Worm (Caenorhabditis elegans) whole organism, dauer: Measurements from ENCODE around the gene clec-174.

Source experiments
- unc-62 ChIP-seq: sonication (generic microtip); optimal IDR thresholded peaks from 2 replicates; lab custom pipeline; 2017; ENCODE audit warnings: missing biosample characterization, missing genetic modification reagents, missing genetic modification characterization

Gene clec-174

DNA sequence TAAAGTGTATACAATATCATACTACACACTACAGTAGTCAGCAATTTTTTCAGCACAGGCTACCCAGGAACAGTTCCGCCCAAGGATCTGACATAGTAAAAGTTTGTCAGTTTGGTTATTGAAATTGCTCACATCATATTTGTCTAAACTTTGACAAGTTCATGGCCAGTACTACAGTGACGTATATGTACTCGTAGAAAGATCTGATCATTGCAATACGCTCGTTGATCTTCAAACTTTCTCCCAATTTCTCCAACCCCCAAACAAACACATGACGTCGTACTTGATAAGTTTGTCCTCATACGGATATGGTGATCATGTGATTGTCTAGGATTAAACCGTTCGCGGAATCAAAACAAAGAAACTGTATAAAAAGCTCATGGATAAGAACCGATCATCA lies 46.7 kb downstream of the clec-174 start, which contains the start of gene dct-8:
Gene dct-8 (plus strand): TSS at position 301 of the 400 bp plus-strand sequence.
- TF ChIP-seq unc-62 (GFP tag; lab: Kevin White, UChicago), result no peak

DNA sequence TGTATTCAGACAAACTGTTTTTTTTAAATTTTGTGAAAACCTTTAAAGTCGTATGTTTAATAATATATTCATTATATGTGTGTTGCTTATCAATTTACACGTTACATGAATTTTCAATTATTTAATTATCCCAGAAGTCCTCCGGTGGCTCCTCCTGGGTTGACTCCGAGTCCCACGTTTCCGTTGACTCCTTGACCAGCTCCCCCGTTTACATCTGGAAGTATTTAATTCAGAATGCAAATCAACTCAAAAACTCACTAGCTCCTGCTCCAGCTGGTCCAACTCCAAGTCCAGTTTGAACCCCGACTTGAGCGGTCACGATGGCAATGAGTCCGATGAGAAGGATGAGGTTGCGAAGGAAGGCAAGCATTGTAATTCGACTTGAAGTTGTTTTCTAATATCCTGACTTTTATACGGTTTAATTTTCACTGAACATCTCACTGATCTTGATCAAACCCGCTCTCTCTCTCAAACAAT lies 47.5 kb downstream of the clec-174 start, which contains the start of gene F56D6.8:
Gene F56D6.8 (minus strand): TSS at position 427 of the 477 bp plus-strand sequence.
- TF ChIP-seq unc-62 (GFP tag; lab: Kevin White, UChicago), result no peak

DNA sequence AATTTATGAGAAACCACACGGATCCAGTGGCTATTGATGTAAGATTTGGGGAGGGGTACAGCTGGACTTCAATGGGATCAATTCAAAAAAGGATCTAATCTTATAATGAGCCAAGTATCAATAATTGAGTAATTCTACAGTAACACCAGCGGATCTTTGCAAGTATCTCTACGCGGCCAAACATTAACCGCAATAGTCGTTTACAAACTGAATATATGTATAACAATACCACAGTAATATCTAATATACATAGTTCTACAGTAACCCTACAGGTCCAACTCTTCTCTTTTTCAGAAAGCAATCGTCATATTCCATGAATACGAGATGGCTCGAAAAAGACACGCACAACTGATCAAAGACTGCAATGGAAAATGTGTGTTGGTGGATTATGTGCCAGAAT lies 49.5 kb downstream of the clec-174 start, which contains the start of gene F56D6.9:
Gene F56D6.9 (plus strand): TSS at position 301 of the 400 bp plus-strand sequence.
- TF ChIP-seq unc-62 (GFP tag; lab: Kevin White, UChicago), result no peak
